Worm (Caenorhabditis elegans): ENCODE measurements around the gene gly-1.

gly-1 gene

DNA sequence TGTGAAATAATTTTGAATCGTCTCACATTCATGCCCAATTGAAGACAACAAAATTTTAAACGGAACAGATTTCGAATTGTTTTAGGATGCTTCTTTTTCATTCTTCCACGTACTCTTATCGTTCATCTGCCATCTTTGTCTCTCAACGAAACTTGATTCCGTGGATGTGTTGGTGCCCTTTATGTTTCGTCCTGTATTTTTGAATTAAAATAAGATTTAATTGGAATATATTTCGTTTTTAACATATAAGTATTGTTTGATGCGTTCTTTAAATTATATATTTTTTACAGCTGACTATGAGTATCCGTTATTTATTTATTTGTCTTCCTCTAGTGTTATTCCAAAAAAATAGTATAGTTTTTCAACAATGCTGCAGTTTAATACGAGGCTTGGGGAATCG, at the start of gene gly-1:
TSS of gene gly-1 (minus strand) at position 101 of the 400 bp plus-strand sequence.
- no peak for TF ChIP-seq lsy-2 (tag; optimal IDR thresholded peaks at IDR 0.05)
- TF ChIP-seq pqm-1 (tag; optimal IDR thresholded peaks at IDR 0.05) = no peak
- no peak for TF ChIP-seq lin-14 (GFP tag; optimal IDR thresholded peaks at IDR 0.05)
- TF ChIP-seq ets-5 (GFP tag; IDR thresholded peaks at IDR 0.05) = no peak
- TF ChIP-seq isw-1 (GFP tag; IDR thresholded peaks at IDR 0.05) = no peak
- TF ChIP-seq nhr-19 (GFP tag; conservative IDR thresholded peaks at IDR 0.05) = no peak
- no peak for TF ChIP-seq dpl-1 (GFP tag; optimal IDR thresholded peaks at IDR 0.05)
- TF ChIP-seq Y116A8C.19 (tag; optimal IDR thresholded peaks at IDR 0.05; ENCODE audit: borderline replicate concordance) = no peak
- no peak for TF ChIP-seq unc-86 (tag; optimal IDR thresholded peaks at IDR 0.05)
- TF ChIP-seq dsc-1 (tag; optimal IDR thresholded peaks at IDR 0.05) = no peak
- no peak for TF ChIP-seq grh-1 (GFP tag; IDR thresholded peaks at IDR 0.05)

DNA sequence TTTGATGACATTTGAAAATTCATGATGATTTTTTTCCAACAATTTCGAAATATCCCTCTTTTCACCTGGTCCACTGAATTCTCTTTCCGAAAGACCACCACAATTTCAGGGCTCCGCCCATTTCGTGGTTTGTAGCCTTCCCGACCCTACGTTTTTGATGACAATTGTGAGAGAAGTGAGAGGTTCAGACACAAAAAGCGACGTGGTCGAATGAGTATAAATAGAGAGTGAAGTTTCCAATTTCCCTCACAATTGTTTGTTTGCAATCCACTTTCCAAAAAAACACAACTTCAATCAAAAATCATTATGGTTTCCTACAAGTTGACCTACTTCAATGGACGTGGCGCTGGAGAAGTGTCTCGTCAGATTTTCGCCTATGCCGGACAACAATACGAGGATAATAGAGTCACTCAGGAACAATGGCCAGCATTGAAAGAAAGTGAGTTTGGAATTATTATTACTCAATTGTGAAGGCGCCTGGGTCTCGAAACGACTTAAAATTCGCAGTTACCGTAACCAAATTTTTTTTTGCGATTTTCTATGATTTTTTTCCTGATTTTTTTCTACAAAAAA, 48.2 kb upstream of the gly-1 start, which contains the start of gene gst-5:
TSS of gene gst-5 (plus strand) at position 246 of the 573 bp plus-strand sequence.
- TF ChIP-seq ztf-4 (tag; optimal IDR thresholded peaks at IDR 0.05) (no peak), dsc-1 (tag; optimal IDR thresholded peaks at IDR 0.05) (no peak), nhr-237 (tag; optimal IDR thresholded peaks at IDR 0.05) (peak; percentile 72), pag-3 (tag; optimal IDR thresholded peaks at IDR 0.05; ENCODE audit: borderline replicate concordance, insufficient read depth) (no peak), elt-2 (tag; optimal IDR thresholded peaks at IDR 0.05) (peak; percentile 16), rnt-1 (tag; optimal IDR thresholded peaks at IDR 0.05) (peak; percentile 71), C34B4.2 (tag; optimal IDR thresholded peaks at IDR 0.05) (no peak), vab-15 (tag; optimal IDR thresholded peaks at IDR 0.05) (no peak), unc-130 (tag; optimal IDR thresholded peaks at IDR 0.05) (no peak), nhr-47 (tag; optimal IDR thresholded peaks at IDR 0.05) (peak; percentile 50), zip-4 (GFP tag; optimal IDR thresholded peaks at IDR 0.05) (peak; percentile 41), swsn-7 (tag; optimal IDR thresholded peaks at IDR 0.05) (peak; percentile 43), sox-4 (tag; optimal IDR thresholded peaks at IDR 0.05) (no peak), mdl-1 (tag; optimal IDR thresholded peaks at IDR 0.05) (peak in 1 of 2 experiments; percentile 9), dpl-1 (GFP tag; optimal IDR thresholded peaks at IDR 0.05) (peak; percentile 15 to 28 (median 18)), lsy-2 (tag; optimal IDR thresholded peaks at IDR 0.05) (peak; percentile 36 to 60), nhr-28 (tag; optimal IDR thresholded peaks at IDR 0.05) (peak; percentile 59), lin-35 (GFP tag; optimal IDR thresholded peaks at IDR 0.05) (peak in 1 of 2 experiments; percentile 53), efl-3 (GFP tag; optimal IDR thresholded peaks at IDR 0.05) (no peak), unc-62 (GFP tag; optimal IDR thresholded peaks at IDR 0.05) (no peak), lir-3 (tag; optimal IDR thresholded peaks at IDR 0.05; ENCODE audit: poor library complexity) (no peak), sptf-1 (tag; optimal IDR thresholded peaks at IDR 0.05) (no peak), aha-1 (tag; optimal IDR thresholded peaks at IDR 0.05) (no peak), nhr-85 (tag) (peak; percentile 84), unc-98 (GFP tag; IDR thresholded peaks at IDR 0.05) (no peak), mep-1 (tag; optimal IDR thresholded peaks at IDR 0.05) (peak; percentile 55), pax-3 (tag; optimal IDR thresholded peaks at IDR 0.05) (no peak), alr-1 (tag; optimal IDR thresholded peaks at IDR 0.05; ENCODE audit: borderline replicate concordance) (no peak), C16A3.4 (tag; optimal IDR thresholded peaks at IDR 0.05) (no peak), Y116A8C.19 (tag; optimal IDR thresholded peaks at IDR 0.05; ENCODE audit: borderline replicate concordance) (no peak), ceh-88 (GFP tag; IDR thresholded peaks at IDR 0.05) (no peak), ces-1 (GFP tag; optimal IDR thresholded peaks at IDR 0.05) (no peak), nhr-20 (tag; optimal IDR thresholded peaks at IDR 0.05) (peak; percentile 68), sup-37 (GFP tag; optimal IDR thresholded peaks at IDR 0.05) (no peak), lin-13 (GFP tag; optimal IDR thresholded peaks at IDR 0.05) (no peak), egl-13 (tag; optimal IDR thresholded peaks at IDR 0.05) (no peak), tlp-1 (tag; optimal IDR thresholded peaks at IDR 0.05) (no peak), blmp-1 (tag; optimal IDR thresholded peaks at IDR 0.05) (peak; percentile 68), nhr-77 (tag; optimal IDR thresholded peaks at IDR 0.05) (peak; percentile 54), nhr-19 (GFP tag; conservative IDR thresholded peaks at IDR 0.05) (peak; percentile 19; the same call in 1 of the 2 replicates), aly-2 (tag; optimal IDR thresholded peaks at IDR 0.05) (no peak), efl-1 (optimal IDR thresholded peaks at IDR 0.05) (peak; percentile 51 to 59), efl-1 (GFP tag; optimal IDR thresholded peaks at IDR 0.05 in 1 of 2) (peak; percentile 50 to 91), snu-23 (GFP tag; optimal IDR thresholded peaks at IDR 0.05) (peak; percentile 67), isw-1 (GFP tag; IDR thresholded peaks at IDR 0.05) (peak; percentile 27)

Measured in whole organism, L1 larva.